Worm (Caenorhabditis elegans) whole organism, L3 larva: ENCODE data around the gene mrps-14.

Experiments
- ama-1 ChIP-seq: fragments of 150-350 bp; optimal IDR thresholded peaks from 2 replicates; lab custom pipeline; 2018
- ceh-82 ChIP-seq: fragments of 150-350 bp; optimal IDR thresholded peaks from 2 replicates; lab custom pipeline; 2014; ENCODE audit warnings: missing biosample characterization, missing genetic modification characterization
- ceh-9 ChIP-seq: sonication (generic microtip); optimal IDR thresholded peaks from 2 replicates; lab custom pipeline; 2018; ENCODE audit warnings: missing biosample characterization, missing genetic modification characterization
- nhr-11 ChIP-seq: fragments of 150-350 bp; optimal IDR thresholded peaks from 2 replicates; lab custom pipeline; 2014; ENCODE audit warnings: missing biosample characterization, missing genetic modification characterization
- nhr-237 ChIP-seq: fragments of 150-350 bp; optimal IDR thresholded peaks from 2 replicates; lab custom pipeline; 2014; ENCODE audit warnings: missing biosample characterization, missing genetic modification characterization
- nhr-28 ChIP-seq: fragments of 150-350 bp; optimal IDR thresholded peaks from 2 replicates; lab custom pipeline; 2014; ENCODE audit warnings: missing biosample characterization, missing genetic modification characterization
- unc-62 ChIP-seq: fragments of 150-350 bp; sonication (generic microtip); optimal IDR thresholded peaks from 4 replicates; lab custom pipeline; 2014; ENCODE audit warnings: missing biosample characterization, missing genetic modification reagents, missing genetic modification characterization

ce11 chrII:10203765-10204164 lies 38.5 kb downstream of the mrps-14 start:
- TF ChIP-seq unc-62 (no peak), nhr-28 (tag; lab: Kevin White, UChicago) (no peak), nhr-11 (no peak), nhr-237 (no peak), ceh-9 (tag; lab: Kevin White, UChicago) (no peak), ceh-82 (tag; lab: Kevin White, UChicago) (no peak), ama-1 (lab: Kevin White, UChicago) (no peak)
